Fruit fly (Drosophila melanogaster): ENCODE measurements around the gene CG7988.

The CG7988 gene

DNA sequence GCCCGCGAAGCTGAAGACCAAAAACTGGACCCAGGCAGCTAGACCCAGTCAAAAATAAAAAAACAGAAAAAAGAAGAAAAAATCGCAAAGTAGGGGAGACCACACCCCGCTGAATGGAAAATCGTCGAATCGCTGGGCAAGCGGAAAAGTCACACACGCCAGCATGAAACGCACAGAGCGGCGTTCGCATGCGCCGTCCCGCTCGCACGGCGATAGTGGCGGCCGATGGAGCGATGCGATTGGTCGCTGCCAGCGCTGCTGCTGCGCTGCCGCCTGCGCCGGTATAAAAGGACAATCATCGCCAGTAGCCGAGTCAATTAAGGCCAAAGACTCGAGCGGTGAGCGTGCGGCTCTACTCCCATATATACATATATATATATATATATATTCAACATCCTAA is 15.6 kb downstream of the CG7988 start, which contains the start of gene repo (continued):
- TF ChIP-seq CG12659 (GFP tag; optimal IDR thresholded peaks at IDR 0.05) (no peak), CG2678 (tag; optimal IDR thresholded peaks at IDR 0.05) (no peak), CG11093 (GFP tag; IDR thresholded peaks at IDR 0.05) (no peak), usp (GFP tag; optimal IDR thresholded peaks at IDR 0.05) (no peak), CG17568 (GFP tag; optimal IDR thresholded peaks at IDR 0.05) (no peak), CG30431 (GFP tag; optimal IDR thresholded peaks at IDR 0.05) (no peak), E2f1 (GFP tag; IDR thresholded peaks at IDR 0.05) (no peak), pita (GFP tag; optimal IDR thresholded peaks at IDR 0.05) (no peak), trem (tag; optimal IDR thresholded peaks at IDR 0.05) (no peak), CG10654 (GFP tag; optimal IDR thresholded peaks at IDR 0.05) (no peak), klu (GFP tag; IDR thresholded peaks at IDR 0.05) (no peak), ase (GFP tag; IDR thresholded peaks at IDR 0.05) (no peak), CG31388 (GFP tag; optimal IDR thresholded peaks at IDR 0.05) (no peak), sna (GFP tag; IDR thresholded peaks at IDR 0.05; ENCODE audit: partially characterized antibody) (no peak)

DNA sequence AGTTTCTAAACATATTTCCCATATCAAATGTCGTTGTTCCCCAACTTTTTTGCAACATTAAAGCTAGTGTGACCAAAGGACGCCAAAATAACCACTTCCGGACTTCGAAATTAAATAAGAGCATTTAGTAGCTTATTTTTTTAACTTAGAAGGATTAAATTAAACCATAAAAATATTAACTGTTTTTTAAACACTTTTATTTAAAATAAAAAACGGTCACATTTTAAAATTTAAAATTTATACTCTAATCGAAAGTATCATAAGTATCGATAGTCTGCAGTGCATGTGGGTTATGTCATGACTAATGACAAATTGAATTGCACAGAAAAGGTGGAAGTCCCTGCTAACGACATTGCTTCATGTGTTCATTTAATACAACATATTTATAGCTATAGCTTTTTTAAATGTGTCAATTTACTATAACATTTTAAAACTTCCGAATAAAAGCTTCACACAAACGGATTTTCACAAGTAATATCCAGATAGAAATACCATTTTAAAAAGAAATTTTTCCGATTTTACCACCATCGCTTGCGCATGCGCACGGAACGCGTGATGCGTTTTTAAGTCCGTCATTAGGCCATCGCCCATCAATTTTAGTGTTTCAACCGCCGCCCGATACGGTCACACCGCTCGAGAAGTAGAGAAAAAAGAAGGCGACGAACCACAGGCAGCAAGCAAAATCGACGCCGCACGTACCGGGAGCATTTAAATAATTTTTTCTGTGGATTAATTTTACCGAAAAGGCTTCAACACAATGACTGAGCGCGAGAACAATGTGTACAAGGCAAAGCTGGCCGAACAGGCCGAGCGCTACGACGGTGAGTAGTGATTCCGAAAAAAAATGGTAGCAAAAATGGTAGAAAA is 22.0 kb downstream of the CG7988 start, which contains the start of the genes CG7156 and 14-3-3epsilon:
TSS of gene CG7156 (minus strand) at position 71 of the 867 bp plus-strand sequence.
TSS of gene 14-3-3epsilon (plus strand) at position 443 of the 867 bp plus-strand sequence.
- TF ChIP-seq dimm (GFP tag; IDR thresholded peaks at IDR 0.05) = no peak
- TF ChIP-seq Xbp1 (GFP tag; optimal IDR thresholded peaks at IDR 0.05) = peak; percentile 73
- no peak for TF ChIP-seq CG6175 (GFP tag; IDR thresholded peaks at IDR 0.05)
- no peak for TF ChIP-seq Tbp (GFP tag; optimal IDR thresholded peaks at IDR 0.05)
- peak; percentile 68 for TF ChIP-seq CG12659 (GFP tag; optimal IDR thresholded peaks at IDR 0.05)
- peak; percentile 96 for TF ChIP-seq CG9797 (GFP tag; optimal IDR thresholded peaks at IDR 0.05)
- peak; percentile 100 for TF ChIP-seq ewg (GFP tag; optimal IDR thresholded peaks at IDR 0.05)
- TF ChIP-seq Mad (GFP tag; optimal IDR thresholded peaks at IDR 0.05) = peak; percentile 23
- no peak for TF ChIP-seq Lim3 (GFP tag; IDR thresholded peaks at IDR 0.05)
- TF ChIP-seq ac (GFP tag; optimal IDR thresholded peaks at IDR 0.05) = no peak
- TF ChIP-seq Atf-2 (GFP tag; optimal IDR thresholded peaks at IDR 0.05) = no peak
- no peak for TF ChIP-seq vfl (GFP tag; optimal IDR thresholded peaks at IDR 0.05)
- peak; percentile 15 for TF ChIP-seq CG1233 (GFP tag; optimal IDR thresholded peaks at IDR 0.05)
- TF ChIP-seq CG8290 (GFP tag; optimal IDR thresholded peaks at IDR 0.05) = peak; percentile 42
- TF ChIP-seq CG8290 (tag; optimal IDR thresholded peaks at IDR 0.05) = no peak
- no peak for TF ChIP-seq ash1 (GFP tag; optimal IDR thresholded peaks at IDR 0.05)
- TF ChIP-seq wor (GFP tag; IDR thresholded peaks at IDR 0.05) = no peak
- no peak for TF ChIP-seq TFAM (GFP tag; optimal IDR thresholded peaks at IDR 0.05)
- TF ChIP-seq CG31441 (GFP tag; IDR thresholded peaks at IDR 0.05) = peak; percentile 49
- no peak for TF ChIP-seq Dek (tag; optimal IDR thresholded peaks at IDR 0.05)
- TF ChIP-seq CG10462 (GFP tag; optimal IDR thresholded peaks at IDR 0.05) = peak; percentile 11
- TF ChIP-seq CG1602 (GFP tag; optimal IDR thresholded peaks at IDR 0.05) = peak; percentile 30
- no peak for TF ChIP-seq CG14441 (GFP tag; IDR thresholded peaks at IDR 0.05)
- TF ChIP-seq CG9876 (GFP tag; optimal IDR thresholded peaks at IDR 0.05) = no peak
- no peak for TF ChIP-seq eve (GFP tag; optimal IDR thresholded peaks at IDR 0.05)
- TF ChIP-seq CG17912 (GFP tag; optimal IDR thresholded peaks at IDR 0.05) = no peak
- TF ChIP-seq CG4707 (GFP tag; optimal IDR thresholded peaks at IDR 0.05) = peak; percentile 22
- TF ChIP-seq zen (tag; optimal IDR thresholded peaks at IDR 0.05) = peak; percentile 57
- TF ChIP-seq lbe (GFP tag; optimal IDR thresholded peaks at IDR 0.05) = no peak
- TF ChIP-seq CG10543 (GFP tag; optimal IDR thresholded peaks at IDR 0.05) = no peak
- peak; percentile 88 for TF ChIP-seq MESR4 (GFP tag; optimal IDR thresholded peaks at IDR 0.05)
- TF ChIP-seq pb (GFP tag; optimal IDR thresholded peaks at IDR 0.05) = no peak
- peak; percentile 36; the same call in 1 of the 2 replicates for TF ChIP-seq seq (GFP tag; IDR thresholded peaks at IDR 0.05)
- no peak for TF ChIP-seq D (optimal IDR thresholded peaks at IDR 0.05)
- no peak for TF ChIP-seq D (GFP tag; optimal IDR thresholded peaks at IDR 0.05)
- no peak for TF ChIP-seq CG10274 (GFP tag; optimal IDR thresholded peaks at IDR 0.05)
- TF ChIP-seq CG7963 (GFP tag; IDR thresholded peaks at IDR 0.05; ENCODE audit: partially characterized antibody) = no peak

Measured in whole organism, embryonic.